Comparison of ENCODE assay signal across 1 fruit fly cellular context in the genomic region with DNA sequence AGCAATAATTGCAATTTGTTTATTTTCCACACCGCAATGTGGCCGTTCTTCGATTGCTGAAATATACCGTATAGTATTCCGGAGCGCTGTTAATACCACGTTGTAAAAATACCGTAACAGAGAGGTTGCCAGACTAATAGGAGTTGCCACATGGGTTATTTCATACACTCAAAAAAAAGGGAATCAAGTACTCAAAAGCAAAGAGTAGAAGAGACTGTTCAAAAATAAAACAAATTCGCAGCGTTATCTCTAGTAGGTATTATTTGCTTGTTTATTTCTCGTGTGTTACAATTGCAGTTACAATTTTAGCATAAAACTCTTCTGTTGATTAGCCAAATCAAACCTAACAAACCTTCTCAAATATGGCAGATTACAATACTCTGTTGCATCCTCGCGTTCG.
A peak's percentile ranks its signal among the peaks of the same experiment; 100 is the strongest.
TF ChIP-seq lines count a peak whose summit lies in the region.

A gene (minus strand): TSS at position 59 of the 400 bp plus-strand sequence.

TF ChIP-seq in whole organism, embryonic, 481 proteins besides CTCF, POLR2A, EP300 and RAD21 (continued from another document):
- peak; percentile 73 for TF ChIP-seq CG30020 (tag; optimal IDR thresholded peaks at IDR 0.05; lab: Kevin White, UChicago)
- TF ChIP-seq CG6175 (GFP tag; IDR thresholded peaks at IDR 0.05; lab: Robert Waterston, UW): peak; percentile 58; the same call in 2 of the 3 replicates
- TF ChIP-seq CG34376 (GFP tag; optimal IDR thresholded peaks at IDR 0.05; lab: Kevin White, UChicago): no peak
- peak; percentile 77 for TF ChIP-seq CG2678 (tag; optimal IDR thresholded peaks at IDR 0.05; lab: Kevin White, UChicago)
- peak; percentile 84 for TF ChIP-seq CG9797 (GFP tag; optimal IDR thresholded peaks at IDR 0.05; lab: Kevin White, UChicago)
- TF ChIP-seq CG2712 (tag; optimal IDR thresholded peaks at IDR 0.05; lab: Kevin White, UChicago): peak; percentile 77
- peak; percentile 60 for TF ChIP-seq CG31441 (GFP tag; IDR thresholded peaks at IDR 0.05; lab: Robert Waterston, UW)
- TF ChIP-seq mam (GFP tag; optimal IDR thresholded peaks at IDR 0.05; lab: Kevin White, UChicago): peak; percentile 91
- TF ChIP-seq CG18599 (GFP tag; optimal IDR thresholded peaks at IDR 0.05; lab: Kevin White, UChicago): peak; percentile 84
- TF ChIP-seq CG14014 (GFP tag; IDR thresholded peaks at IDR 0.05; lab: Robert Waterston, UW): peak; percentile 82
- TF ChIP-seq phol (tag; optimal IDR thresholded peaks at IDR 0.05; lab: Kevin White, UChicago): peak; percentile 82
- TF ChIP-seq CG15696 (tag; optimal IDR thresholded peaks at IDR 0.05; lab: Kevin White, UChicago): peak; percentile 58
- peak; percentile 61 for TF ChIP-seq CG14667 (GFP tag; IDR thresholded peaks at IDR 0.05; lab: Robert Waterston, UW)
- peak; percentile 85 for TF ChIP-seq Lhr (GFP tag; optimal IDR thresholded peaks at IDR 0.05; lab: Kevin White, UChicago)
- TF ChIP-seq twi (tag; optimal IDR thresholded peaks at IDR 0.05; lab: Kevin White, UChicago): peak; percentile 52
- TF ChIP-seq knrl (GFP tag; IDR thresholded peaks at IDR 0.05; lab: Robert Waterston, UW; ENCODE audit: partially characterized antibody): peak; percentile 26; the same call in 1 of the 3 replicates
- no peak for TF ChIP-seq bigmax (GFP tag; optimal IDR thresholded peaks at IDR 0.05; lab: Kevin White, UChicago)
- TF ChIP-seq Meics (GFP tag; optimal IDR thresholded peaks at IDR 0.05; lab: Kevin White, UChicago): peak; percentile 79
- TF ChIP-seq usp (GFP tag; optimal IDR thresholded peaks at IDR 0.05; lab: Kevin White, UChicago): no peak
- TF ChIP-seq exex (tag; optimal IDR thresholded peaks at IDR 0.05; lab: Kevin White, UChicago): no peak
- no peak for TF ChIP-seq CG6791 (GFP tag; IDR thresholded peaks at IDR 0.05; lab: Robert Waterston, UW; ENCODE audit: partially characterized antibody)
- TF ChIP-seq dpn (GFP tag; optimal IDR thresholded peaks at IDR 0.05; lab: Kevin White, UChicago): peak; percentile 86 to 92
- peak; percentile 16 for TF ChIP-seq CG15073 (GFP tag; optimal IDR thresholded peaks at IDR 0.05; lab: Kevin White, UChicago)
- TF ChIP-seq gfzf (GFP tag; optimal IDR thresholded peaks at IDR 0.05; lab: Kevin White, UChicago): peak; percentile 96
- peak; percentile 91 for TF ChIP-seq Antp (GFP tag; optimal IDR thresholded peaks at IDR 0.05; lab: Kevin White, UChicago)
- TF ChIP-seq D19B (GFP tag; optimal IDR thresholded peaks at IDR 0.05; lab: Kevin White, UChicago): peak; percentile 56
- peak; percentile 40 for TF ChIP-seq CG17802 (tag; optimal IDR thresholded peaks at IDR 0.05; lab: Kevin White, UChicago)
- peak; percentile 69 for TF ChIP-seq ERR (GFP tag; optimal IDR thresholded peaks at IDR 0.05; lab: Kevin White, UChicago)
- peak; percentile 50 for TF ChIP-seq CG4282 (GFP tag; optimal IDR thresholded peaks at IDR 0.05; lab: Kevin White, UChicago)
- TF ChIP-seq CG14860 (GFP tag; IDR thresholded peaks at IDR 0.05; lab: Robert Waterston, UW; ENCODE audit: partially characterized antibody): no peak
- peak; percentile 50 for TF ChIP-seq CG18619 (GFP tag; optimal IDR thresholded peaks at IDR 0.05; lab: Kevin White, UChicago)
- peak; percentile 74 for TF ChIP-seq CG9727 (GFP tag; optimal IDR thresholded peaks at IDR 0.05; lab: Kevin White, UChicago)
- peak; percentile 82 for TF ChIP-seq sob (GFP tag; IDR thresholded peaks at IDR 0.05; lab: Robert Waterston, UW)
- peak; percentile 32; the same call in 1 of the 2 replicates for TF ChIP-seq Adf1 (GFP tag; IDR thresholded peaks at IDR 0.05; lab: Robert Waterston, UW)
- TF ChIP-seq Atf3 (GFP tag; optimal IDR thresholded peaks at IDR 0.05; lab: Kevin White, UChicago): peak; percentile 75
- peak; percentile 12 for TF ChIP-seq wek (GFP tag; optimal IDR thresholded peaks at IDR 0.05; lab: Kevin White, UChicago)
- TF ChIP-seq CG1647 (GFP tag; optimal IDR thresholded peaks at IDR 0.05; lab: Kevin White, UChicago): peak; percentile 56
- peak; percentile 66 for TF ChIP-seq NK7.1 (GFP tag; optimal IDR thresholded peaks at IDR 0.05; lab: Kevin White, UChicago)
- TF ChIP-seq CG15601 (tag; optimal IDR thresholded peaks at IDR 0.05; lab: Kevin White, UChicago): peak; percentile 66
- TF ChIP-seq bsh (GFP tag; optimal IDR thresholded peaks at IDR 0.05; lab: Kevin White, UChicago): peak; percentile 48 to 71
- TF ChIP-seq CG34422 (GFP tag; IDR thresholded peaks at IDR 0.05; lab: Robert Waterston, UW): peak; percentile 92
- peak; percentile 37; the same call in 1 of the 2 replicates for TF ChIP-seq peb (GFP tag; IDR thresholded peaks at IDR 0.05; lab: Robert Waterston, UW)
- TF ChIP-seq HLH54F (GFP tag; optimal IDR thresholded peaks at IDR 0.05; lab: Kevin White, UChicago): peak; percentile 84
- peak; percentile 37 for TF ChIP-seq CG33557 (GFP tag; optimal IDR thresholded peaks at IDR 0.05; lab: Kevin White, UChicago)
- no peak for TF ChIP-seq yki (optimal IDR thresholded peaks at IDR 0.05; lab: Kevin White, UChicago)
- TF ChIP-seq lab (GFP tag; optimal IDR thresholded peaks at IDR 0.05; lab: Kevin White, UChicago): peak; percentile 86
- 0 out of 2 replicates have a peak, but pooled peaks have one; percentile 25 for TF ChIP-seq danr (GFP tag; IDR thresholded peaks at IDR 0.05; lab: Robert Waterston, UW)
- TF ChIP-seq Elba2 (GFP tag; optimal IDR thresholded peaks at IDR 0.05; lab: Kevin White, UChicago): no peak
- TF ChIP-seq Sry-δ (GFP tag; optimal IDR thresholded peaks at IDR 0.05; lab: Kevin White, UChicago): peak; percentile 65
- peak; percentile 81 for TF ChIP-seq CG10366 (GFP tag; IDR thresholded peaks at IDR 0.05; lab: Robert Waterston, UW)
- peak; percentile 77 for TF ChIP-seq ase (GFP tag; IDR thresholded peaks at IDR 0.05; lab: Robert Waterston, UW)
- peak; percentile 82 for TF ChIP-seq shn (GFP tag; optimal IDR thresholded peaks at IDR 0.05; lab: Kevin White, UChicago)
- peak; percentile 52 for TF ChIP-seq ewg (GFP tag; optimal IDR thresholded peaks at IDR 0.05; lab: Kevin White, UChicago)
- peak; percentile 74 for TF ChIP-seq CG14441 (GFP tag; IDR thresholded peaks at IDR 0.05; lab: Robert Waterston, UW)
- TF ChIP-seq Dad (GFP tag; optimal IDR thresholded peaks at IDR 0.05; lab: Kevin White, UChicago): peak; percentile 61
- peak; percentile 59 for TF ChIP-seq crc (GFP tag; optimal IDR thresholded peaks at IDR 0.05; lab: Kevin White, UChicago)
- peak; percentile 69 for TF ChIP-seq CG17829 (tag; optimal IDR thresholded peaks at IDR 0.05; lab: Kevin White, UChicago)
- TF ChIP-seq CG18262 (tag; optimal IDR thresholded peaks at IDR 0.05; lab: Kevin White, UChicago): peak; percentile 61
- TF ChIP-seq Fer1 (GFP tag; optimal IDR thresholded peaks at IDR 0.05; lab: Kevin White, UChicago): peak; percentile 86
- TF ChIP-seq CG30403 (GFP tag; optimal IDR thresholded peaks at IDR 0.05; lab: Kevin White, UChicago): peak; percentile 86
- peak; percentile 25 for TF ChIP-seq CG10543 (GFP tag; optimal IDR thresholded peaks at IDR 0.05; lab: Kevin White, UChicago)
- no peak for TF ChIP-seq CG11560 (tag; IDR thresholded peaks at IDR 0.05; lab: Robert Waterston, UW)
- peak; percentile 42; the same call in 1 of the 3 replicates for TF ChIP-seq CG7357 (GFP tag; IDR thresholded peaks at IDR 0.05; lab: Robert Waterston, UW)
- peak; percentile 63 for TF ChIP-seq CG10209 (GFP tag; optimal IDR thresholded peaks at IDR 0.05; lab: Kevin White, UChicago)
- peak; percentile 69 for TF ChIP-seq CG12299 (tag; optimal IDR thresholded peaks at IDR 0.05; lab: Kevin White, UChicago)
- TF ChIP-seq Nf-YA (GFP tag; IDR thresholded peaks at IDR 0.05; lab: Robert Waterston, UW): no peak
- peak; percentile 91 for TF ChIP-seq CG12659 (GFP tag; optimal IDR thresholded peaks at IDR 0.05; lab: Kevin White, UChicago)
- TF ChIP-seq unc-4 (GFP tag; IDR thresholded peaks at IDR 0.05; lab: Robert Waterston, UW; ENCODE audit: partially characterized antibody): peak; percentile 14; the same call in 1 of the 2 replicates
- peak; percentile 72 for TF ChIP-seq fd3F (GFP tag; optimal IDR thresholded peaks at IDR 0.05; lab: Kevin White, UChicago)
- peak; percentile 56 for TF ChIP-seq trem (tag; optimal IDR thresholded peaks at IDR 0.05; lab: Kevin White, UChicago)
- TF ChIP-seq CG15269 (tag; optimal IDR thresholded peaks at IDR 0.05; lab: Kevin White, UChicago): peak; percentile 74
- no peak for TF ChIP-seq bbx (GFP tag; IDR thresholded peaks at IDR 0.05; lab: Robert Waterston, UW; ENCODE audit: partially characterized antibody)
- TF ChIP-seq CG1024 (GFP tag; IDR thresholded peaks at IDR 0.05; lab: Robert Waterston, UW): peak; percentile 57; the same call in 1 of the 2 replicates
- TF ChIP-seq CG4424 (GFP tag; optimal IDR thresholded peaks at IDR 0.05; lab: Kevin White, UChicago): peak; percentile 83
- peak; percentile 54 for TF ChIP-seq dimm (GFP tag; IDR thresholded peaks at IDR 0.05; lab: Robert Waterston, UW)
- no peak for TF ChIP-seq CG16813 (GFP tag; IDR thresholded peaks at IDR 0.05; lab: Robert Waterston, UW; ENCODE audit: partially characterized antibody)
- TF ChIP-seq amos (GFP tag; IDR thresholded peaks at IDR 0.05; lab: Robert Waterston, UW; ENCODE audit: partially characterized antibody): peak; percentile 39; the same call in 1 of the 2 replicates
- TF ChIP-seq ato (GFP tag; IDR thresholded peaks at IDR 0.05; lab: Robert Waterston, UW; ENCODE audit: partially characterized antibody): no peak
- no peak for TF ChIP-seq Hr39 (optimal IDR thresholded peaks at IDR 0.05; lab: Kevin White, UChicago)
- TF ChIP-seq sd (tag; optimal IDR thresholded peaks at IDR 0.05; lab: Kevin White, UChicago): peak; percentile 68
- TF ChIP-seq Ets97D (GFP tag; optimal IDR thresholded peaks at IDR 0.05; lab: Kevin White, UChicago): peak; percentile 84
- peak; percentile 36 for TF ChIP-seq CG11723 (GFP tag; optimal IDR thresholded peaks at IDR 0.05; lab: Kevin White, UChicago)
- peak; percentile 18 for TF ChIP-seq CG8281 (tag; optimal IDR thresholded peaks at IDR 0.05; lab: Kevin White, UChicago)
- peak in 1 of 3 experiments; percentile 60 for TF ChIP-seq lola (GFP tag; optimal IDR thresholded peaks at IDR 0.05; lab: Kevin White, UChicago)
- no peak for TF ChIP-seq Hr78 (GFP tag; optimal IDR thresholded peaks at IDR 0.05; lab: Kevin White, UChicago)
- peak; percentile 69 for TF ChIP-seq btn (GFP tag; optimal IDR thresholded peaks at IDR 0.05; lab: Kevin White, UChicago)
- TF ChIP-seq YL-1 (GFP tag; optimal IDR thresholded peaks at IDR 0.05; lab: Kevin White, UChicago): peak; percentile 68
- TF ChIP-seq CG4328 (GFP tag; optimal IDR thresholded peaks at IDR 0.05; lab: Kevin White, UChicago): no peak
- peak; percentile 45 for TF ChIP-seq B-H2 (GFP tag; optimal IDR thresholded peaks at IDR 0.05; lab: Kevin White, UChicago)
- peak; percentile 82 for TF ChIP-seq MESR4 (GFP tag; optimal IDR thresholded peaks at IDR 0.05; lab: Kevin White, UChicago)
- peak; percentile 59 for TF ChIP-seq emc (GFP tag; optimal IDR thresholded peaks at IDR 0.05; lab: Kevin White, UChicago)
- peak; percentile 79 for TF ChIP-seq CG18011 (GFP tag; optimal IDR thresholded peaks at IDR 0.05; lab: Kevin White, UChicago)
- peak; percentile 69 for TF ChIP-seq CG4854 (GFP tag; optimal IDR thresholded peaks at IDR 0.05; lab: Kevin White, UChicago)
- peak; percentile 61; the same call in 2 of the 3 replicates for TF ChIP-seq CG2889 (GFP tag; IDR thresholded peaks at IDR 0.05; lab: Robert Waterston, UW)
- TF ChIP-seq CG14710 (tag; optimal IDR thresholded peaks at IDR 0.05; lab: Kevin White, UChicago): peak; percentile 75
- TF ChIP-seq CG10654 (GFP tag; optimal IDR thresholded peaks at IDR 0.05; lab: Kevin White, UChicago): peak; percentile 77
- TF ChIP-seq CG15011 (GFP tag; optimal IDR thresholded peaks at IDR 0.05; lab: Kevin White, UChicago): no peak
- TF ChIP-seq pfk (GFP tag; optimal IDR thresholded peaks at IDR 0.05; lab: Kevin White, UChicago): no peak
- TF ChIP-seq H15 (GFP tag; IDR thresholded peaks at IDR 0.05; lab: Robert Waterston, UW): peak; percentile 66; the same call in 2 of the 3 replicates
- peak; percentile 52 for TF ChIP-seq CG32772 (GFP tag; IDR thresholded peaks at IDR 0.05; lab: Robert Waterston, UW)
- TF ChIP-seq fd64A (GFP tag; optimal IDR thresholded peaks at IDR 0.05; lab: Kevin White, UChicago): peak; percentile 10
- TF ChIP-seq CG34224 (GFP tag; IDR thresholded peaks at IDR 0.05; lab: Robert Waterston, UW; ENCODE audit: partially characterized antibody): peak; percentile 18; the same call in 1 of the 3 replicates
- TF ChIP-seq CG5180 (GFP tag; optimal IDR thresholded peaks at IDR 0.05; lab: Kevin White, UChicago): no peak
- peak; percentile 63 for TF ChIP-seq ssp (GFP tag; IDR thresholded peaks at IDR 0.05; lab: Robert Waterston, UW)
- no peak for TF ChIP-seq kni (GFP tag; optimal IDR thresholded peaks at IDR 0.05; lab: Kevin White, UChicago)
- no peak for TF ChIP-seq toy (GFP tag; IDR thresholded peaks at IDR 0.05; lab: Robert Waterston, UW)
- TF ChIP-seq grn (GFP tag; optimal IDR thresholded peaks at IDR 0.05; lab: Kevin White, UChicago): no peak
- peak; percentile 60 for TF ChIP-seq CG4820 (GFP tag; optimal IDR thresholded peaks at IDR 0.05; lab: Kevin White, UChicago)
- peak; percentile 90 for TF ChIP-seq chm (GFP tag; IDR thresholded peaks at IDR 0.05; lab: Robert Waterston, UW)
- no peak for TF ChIP-seq nau (GFP tag; optimal IDR thresholded peaks at IDR 0.05; lab: Kevin White, UChicago)
- peak; percentile 77 for TF ChIP-seq sisA (GFP tag; IDR thresholded peaks at IDR 0.05; lab: Robert Waterston, UW)
- no peak for TF ChIP-seq ro (GFP tag; IDR thresholded peaks at IDR 0.05; lab: Robert Waterston, UW)
- no peak for TF ChIP-seq hbn (GFP tag; IDR thresholded peaks at IDR 0.05; lab: Robert Waterston, UW; ENCODE audit: partially characterized antibody)
- peak; percentile 95 for TF ChIP-seq pzg (GFP tag; optimal IDR thresholded peaks at IDR 0.05; lab: Kevin White, UChicago)
- peak; percentile 98 for TF ChIP-seq Ets65A (GFP tag; lab: Kevin White, UChicago)
TF ChIP-seq in whole organism, embryonic: peak in this region for 369.
